Worm (Caenorhabditis elegans) whole organism, young adult: Measurements from ENCODE around the gene rgs-1.

ENCODE experiments used
- B0019.2 ChIP-seq: fragments of 200-800 bp; sonication (Bioruptor generic); conservative IDR thresholded peaks from 2 replicates; pipeline ENCODE4 v1.3.6; 2022; ENCODE audit warnings: missing genetic modification reagents, missing genetic modification characterization, missing compliant biosample characterization
- C06A6.2 ChIP-seq: fragments of 200-800 bp; sonication (Bioruptor generic); conservative IDR thresholded peaks from 2 replicates; pipeline ENCODE4 v1.3.6; 2022; ENCODE audit warnings: missing genetic modification characterization, missing compliant biosample characterization
- D2030.7 ChIP-seq: fragments of 200-800 bp; sonication (Bioruptor generic); IDR thresholded peaks from 2 replicates; pipeline ENCODE4 v1.3.6; 2022; ENCODE audit warnings: missing genetic modification reagents, missing genetic modification characterization, missing compliant biosample characterization
- F23B12.7 ChIP-seq: sonication (generic microtip); optimal IDR thresholded peaks from 2 replicates; lab custom pipeline; 2017; ENCODE audit warnings: missing genetic modification characterization, mild to moderate bottlenecking, missing compliant biosample characterization, antibody characterized with exemption, moderate library complexity; ENCODE audit not compliant: insufficient read depth
- F33H1.4 ChIP-seq: fragments of 200-800 bp; sonication (Bioruptor generic); IDR thresholded peaks from 2 replicates; pipeline ENCODE4 v1.3.6; 2022; ENCODE audit warnings: missing genetic modification reagents, missing genetic modification characterization, missing compliant biosample characterization
- F57C9.4 ChIP-seq: sonication (generic microtip); optimal IDR thresholded peaks from 2 replicates; lab custom pipeline; 2017; ENCODE audit warnings: mild to moderate bottlenecking, missing genetic modification characterization, missing compliant biosample characterization
- T07F8.4 ChIP-seq: sonication (generic microtip); optimal IDR thresholded peaks from 2 replicates; lab custom pipeline; 2016; ENCODE audit warnings: mild to moderate bottlenecking, missing genetic modification characterization, moderate library complexity, missing compliant biosample characterization
- Y53G8AR.9 ChIP-seq: fragments of 200-800 bp; sonication (Bioruptor generic); conservative IDR thresholded peaks from 2 replicates; pipeline ENCODE4 v1.3.6; 2022; ENCODE audit warnings: missing genetic modification reagents, missing genetic modification characterization, missing compliant biosample characterization
- Y79H2A.3 ChIP-seq: fragments of 200-800 bp; sonication (Bioruptor generic); conservative IDR thresholded peaks from 2 replicates; pipeline ENCODE4 v1.3.6; 2022; ENCODE audit warnings: missing genetic modification reagents, missing genetic modification characterization, missing compliant biosample characterization
- atf-7 ChIP-seq: sonication (generic microtip); optimal IDR thresholded peaks from 2 replicates; lab custom pipeline; 2017; ENCODE audit warnings: mild to moderate bottlenecking, missing genetic modification characterization, missing compliant biosample characterization
- attf-6 ChIP-seq: fragments of 200-800 bp; sonication (Bioruptor generic); IDR thresholded peaks from 2 replicates; pipeline ENCODE4 v1.3.6; 2022; ENCODE audit warnings: missing genetic modification reagents, missing genetic modification characterization, missing compliant biosample characterization
- bed-2 ChIP-seq: fragments of 200-800 bp; sonication (Bioruptor generic); IDR thresholded peaks from 2 replicates; pipeline ENCODE4 v1.3.6; 2022; ENCODE audit warnings: missing genetic modification reagents, missing genetic modification characterization, missing compliant biosample characterization
- ceh-58 ChIP-seq: fragments of 200-800 bp; sonication (Bioruptor generic); IDR thresholded peaks from 2 replicates; pipeline ENCODE4 v1.3.6; 2022; ENCODE audit warnings: missing genetic modification characterization, missing compliant biosample characterization
- ceh-79 ChIP-seq: sonication (generic microtip); optimal IDR thresholded peaks from 2 replicates; lab custom pipeline; 2017; ENCODE audit warnings: mild to moderate bottlenecking, missing genetic modification characterization, missing compliant biosample characterization
- dox-1 ChIP-seq: fragments of 200-800 bp; sonication (Bioruptor generic); IDR thresholded peaks from 2 replicates; pipeline ENCODE4 v1.3.6; 2022; ENCODE audit warnings: missing genetic modification reagents, missing genetic modification characterization, missing compliant biosample characterization
- egl-18 ChIP-seq: fragments of 200-800 bp; sonication (Bioruptor generic); IDR thresholded peaks from 2 replicates; pipeline ENCODE4 v1.3.6; 2022; ENCODE audit warnings: missing genetic modification reagents, missing genetic modification characterization, missing compliant biosample characterization
- egrh-3 ChIP-seq: fragments of 200-800 bp; sonication (Bioruptor generic); IDR thresholded peaks from 2 replicates; pipeline ENCODE4 v1.3.6; 2022; ENCODE audit warnings: missing genetic modification reagents, missing genetic modification characterization, missing compliant biosample characterization
- ets-4 ChIP-seq: fragments of 200-800 bp; sonication (Bioruptor generic); optimal IDR thresholded peaks from 2 replicates; lab custom pipeline; 2018; ENCODE audit warnings: mild to moderate bottlenecking, missing genetic modification characterization, missing compliant biosample characterization
- gei-17 ChIP-seq: fragments of 200-800 bp; sonication (Bioruptor generic); optimal IDR thresholded peaks from 2 replicates; lab custom pipeline; 2018; ENCODE audit warnings: mild to moderate bottlenecking, missing genetic modification characterization, missing compliant biosample characterization
- hlh-12 ChIP-seq: sonication (generic microtip); optimal IDR thresholded peaks from 2 replicates; lab custom pipeline; 2016; ENCODE audit warnings: missing genetic modification characterization, missing compliant biosample characterization
- let-526 ChIP-seq: fragments of 200-800 bp; sonication (Bioruptor generic); IDR thresholded peaks from 2 replicates; pipeline ENCODE4 v1.3.6; 2022; ENCODE audit warnings: missing genetic modification reagents, missing genetic modification characterization, missing compliant biosample characterization
- let-607 ChIP-seq, 2 experiments: fragments of 200-800 bp in 1 of 2; sonication (Bioruptor generic) in 1 of 2; sonication (generic microtip) in 1 of 2; optimal IDR thresholded peaks; 2 replicates each; lab custom pipeline; 2016 to 2018; ENCODE audit warnings: mild to moderate bottlenecking in 2 of 2, missing compliant biosample characterization in 2 of 2, missing genetic modification characterization in 2 of 2, moderate library complexity in 2 of 2, missing genotype in 1 of 2
- lin-35 ChIP-seq, 3 experiments: fragments of 150-350 bp in 2 of 3; sonication (generic microtip) in 1 of 3; optimal IDR thresholded peaks; 2 replicates each; lab custom pipeline; 2014 to 2018; ENCODE audit warnings: missing biosample characterization in 3 of 3, missing genetic modification characterization in 3 of 3, missing genetic modification reagents in 3 of 3
- lsl-1 ChIP-seq: fragments of 200-800 bp; sonication (Bioruptor generic); optimal IDR thresholded peaks from 2 replicates; lab custom pipeline; 2018; ENCODE audit warnings: mild to moderate bottlenecking, missing genetic modification characterization, moderate library complexity, missing compliant biosample characterization
- mcd-1 ChIP-seq: fragments of 200-800 bp; sonication (Bioruptor generic); IDR thresholded peaks from 2 replicates; pipeline ENCODE4 v1.3.6; 2022; ENCODE audit warnings: missing genetic modification reagents, missing genetic modification characterization, missing compliant biosample characterization
- mel-28 ChIP-seq: sonication (generic microtip); optimal IDR thresholded peaks from 2 replicates; lab custom pipeline; 2016; ENCODE audit warnings: borderline replicate concordance, mild to moderate bottlenecking, missing genetic modification characterization, missing compliant biosample characterization
- nfya-1 ChIP-seq: sonication (generic microtip); optimal IDR thresholded peaks from 2 replicates; lab custom pipeline; 2017; ENCODE audit warnings: antibody characterized with exemption, missing compliant biosample characterization, missing genetic modification characterization, borderline replicate concordance; ENCODE audit not compliant: insufficient read depth
- nfyb-1 ChIP-seq: fragments of 200-800 bp; sonication (Bioruptor generic); IDR thresholded peaks from 2 replicates; pipeline ENCODE4 v1.3.6; 2022; ENCODE audit warnings: missing genetic modification reagents, missing genetic modification characterization, missing compliant biosample characterization
- nhr-120 ChIP-seq: fragments of 200-800 bp; sonication (Bioruptor generic); IDR thresholded peaks from 2 replicates; pipeline ENCODE4 v1.3.6; 2022; ENCODE audit warnings: missing genetic modification characterization, missing compliant biosample characterization
- nhr-27 ChIP-seq: fragments of 200-800 bp; sonication (Bioruptor generic); optimal IDR thresholded peaks from 2 replicates; lab custom pipeline; 2018; ENCODE audit warnings: mild to moderate bottlenecking, missing genetic modification characterization, moderate library complexity, missing compliant biosample characterization
- nhr-80 ChIP-seq: sonication (generic microtip); optimal IDR thresholded peaks from 2 replicates; lab custom pipeline; 2016; ENCODE audit warnings: missing genetic modification characterization, missing compliant biosample characterization
- pha-4 ChIP-seq: fragments of 150-350 bp; sonication (generic microtip); optimal IDR thresholded peaks from 2 replicates; lab custom pipeline; 2014; ENCODE audit warnings: missing biosample characterization, missing genetic modification reagents, missing genetic modification characterization
- snpc-1.3 ChIP-seq: sonication (generic microtip); optimal IDR thresholded peaks from 2 replicates; lab custom pipeline; 2017; ENCODE audit warnings: missing genetic modification characterization, mild to moderate bottlenecking, missing compliant biosample characterization, antibody characterized with exemption, moderate library complexity, missing genotype, missing genetic modification reagents; ENCODE audit not compliant: insufficient read depth
- unc-130 ChIP-seq: sonication (generic microtip); optimal IDR thresholded peaks from 2 replicates; lab custom pipeline; 2016; ENCODE audit warnings: missing genetic modification reagents, missing genetic modification characterization, missing compliant biosample characterization
- zfh-2 ChIP-seq: fragments of 200-800 bp; sonication (Bioruptor generic); conservative IDR thresholded peaks from 2 replicates; pipeline ENCODE4 v1.3.6; 2022; ENCODE audit warnings: missing genetic modification reagents, missing genetic modification characterization, missing compliant biosample characterization
- ztf-28 ChIP-seq: fragments of 200-800 bp; sonication (Bioruptor generic); IDR thresholded peaks from 2 replicates; pipeline ENCODE4 v1.3.6; 2022; ENCODE audit warnings: missing genetic modification reagents, missing genetic modification characterization, missing compliant biosample characterization

The rgs-1 gene

DNA sequence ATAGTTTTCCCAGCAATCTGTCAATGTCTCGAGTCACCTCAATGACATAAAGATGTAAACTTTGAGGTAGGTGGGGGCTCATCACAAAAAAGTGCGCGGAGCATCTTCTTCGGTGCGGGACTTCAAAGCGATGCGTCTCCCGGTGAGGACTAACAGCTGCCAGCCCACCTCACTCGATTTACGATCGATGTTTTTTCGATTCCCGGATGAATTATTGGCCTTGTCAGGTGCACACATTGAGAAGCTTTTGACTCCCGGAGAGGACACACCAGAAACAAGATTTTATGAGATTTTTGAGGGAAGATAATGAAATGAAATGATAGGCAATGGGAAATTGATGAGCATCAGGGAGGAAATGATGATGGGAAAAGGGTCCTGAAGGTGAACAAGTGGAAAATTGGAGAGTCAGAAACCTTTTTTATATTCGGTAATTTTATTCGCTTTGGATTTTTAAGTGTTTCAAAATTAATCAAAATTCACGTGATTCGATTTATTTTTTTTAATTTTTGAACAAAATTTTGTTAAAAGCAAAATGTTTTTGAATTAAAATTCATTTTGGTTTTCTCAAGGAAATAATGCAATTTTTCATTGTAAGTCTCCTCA lies 29.4 kb downstream of the rgs-1 start, which contains the start of gene C05B5.12:
TSS of gene C05B5.12 (plus strand) at position 553 of the 603 bp plus-strand sequence.
- TF ChIP-seq snpc-1.3 (tag; lab: Kevin White, UChicago) (no peak), lsl-1 (no peak), hlh-12 (no peak), unc-130 (GFP tag; lab: Kevin White, UChicago) (no peak), dox-1 (GFP tag; lab: Robert Waterston, UW) (no peak), lin-35 (GFP tag; optimal IDR thresholded peaks at IDR 0.05; lab: Kevin White, UChicago) (no peak), egl-18 (GFP tag; lab: Robert Waterston, UW) (no peak), nhr-27 (tag; lab: Kevin White, UChicago) (no peak), let-607 (tag; optimal IDR thresholded peaks at IDR 0.05; lab: Kevin White, UChicago) (no peak), nhr-120 (GFP tag; lab: Robert Waterston, UW) (no peak), ceh-79 (tag; lab: Kevin White, UChicago) (no peak), attf-6 (GFP tag; lab: Robert Waterston, UW) (no peak)

DNA sequence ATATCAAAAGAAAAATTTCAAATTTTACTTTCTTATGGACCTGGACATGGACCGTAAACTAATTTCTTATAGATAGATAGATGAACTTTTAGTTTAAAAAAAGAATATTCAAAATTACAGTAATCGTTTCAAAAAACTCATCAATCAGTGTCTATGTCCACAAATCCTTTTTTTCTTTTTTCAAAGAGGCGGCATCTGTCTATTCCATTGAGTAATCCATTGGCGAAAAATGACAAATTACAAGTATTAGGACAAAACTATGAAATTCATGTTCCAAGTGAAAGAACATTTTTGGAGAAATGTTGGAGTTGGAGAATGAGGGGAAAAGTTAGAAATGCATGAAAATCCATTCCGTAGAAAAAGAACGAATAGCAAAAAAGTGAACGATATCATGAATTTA lies 30.8 kb downstream of the rgs-1 start:
- no peak for TF ChIP-seq Y79H2A.3 (GFP tag; lab: Robert Waterston, UW)
- no peak for TF ChIP-seq C06A6.2 (GFP tag; lab: Robert Waterston, UW)
- no peak for TF ChIP-seq F57C9.4
- no peak for TF ChIP-seq mcd-1 (GFP tag; lab: Robert Waterston, UW)
- no peak for TF ChIP-seq pha-4 (tag; lab: Kevin White, UChicago)
- TF ChIP-seq T07F8.4: no peak
- TF ChIP-seq F33H1.4 (GFP tag; lab: Robert Waterston, UW): no peak
- no peak for TF ChIP-seq ets-4 (GFP tag; lab: Kevin White, UChicago)

DNA sequence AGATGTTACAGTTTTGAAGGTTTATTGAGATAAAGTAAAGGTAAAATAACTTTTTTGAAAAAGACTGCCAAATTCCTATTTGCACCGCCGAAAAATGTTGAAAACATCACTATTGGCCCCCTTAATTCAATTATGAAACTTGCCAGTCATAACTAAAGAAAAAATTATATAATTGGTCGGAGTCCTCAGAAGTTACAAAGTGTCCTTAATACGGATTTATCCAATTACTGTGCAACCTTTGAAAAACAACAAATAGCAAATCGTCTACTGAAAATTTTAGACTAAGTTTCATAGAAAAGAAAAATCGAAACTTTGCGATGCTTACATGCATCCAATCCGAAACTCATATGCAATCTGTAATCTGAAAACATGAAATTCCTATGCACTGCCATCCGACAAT lies 31.8 kb downstream of the rgs-1 start:
- TF ChIP-seq F23B12.7 (tag; lab: Kevin White, UChicago) (no peak), nfya-1 (tag; lab: Kevin White, UChicago) (no peak), let-526 (GFP tag; lab: Robert Waterston, UW) (no peak), zfh-2 (no peak), ceh-58 (GFP tag; lab: Robert Waterston, UW) (no peak), nhr-80 (tag; lab: Kevin White, UChicago) (no peak), egrh-3 (GFP tag; lab: Robert Waterston, UW) (no peak), mel-28 (no peak), ztf-28 (no peak), mcd-1 (GFP tag; lab: Robert Waterston, UW) (no peak), nfyb-1 (GFP tag; lab: Robert Waterston, UW) (no peak), bed-2 (GFP tag; lab: Robert Waterston, UW) (no peak), gei-17 (GFP tag; lab: Kevin White, UChicago) (no peak), B0019.2 (GFP tag; lab: Robert Waterston, UW) (no peak), atf-7 (no peak), Y53G8AR.9 (GFP tag; lab: Robert Waterston, UW) (no peak), D2030.7 (GFP tag; lab: Robert Waterston, UW) (no peak)
